Worm (Caenorhabditis elegans): ENCODE data around the gene rom-3.
A peak's percentile ranks its signal among the peaks of the same experiment; 100 is the strongest.

- TF ChIP-seq daf-12 (tag; optimal IDR thresholded peaks at IDR 0.05) (no peak), aly-2 (tag; optimal IDR thresholded peaks at IDR 0.05) (no peak), gei-8 (GFP tag; optimal IDR thresholded peaks at IDR 0.05) (no peak), lin-13 (GFP tag; optimal IDR thresholded peaks at IDR 0.05) (no peak), unc-62 (GFP tag; optimal IDR thresholded peaks at IDR 0.05 in 1 of 2) (peak in 1 of 2 experiments; percentile 40), unc-62 (tag; optimal IDR thresholded peaks at IDR 0.05) (no peak), nhr-76 (tag; optimal IDR thresholded peaks at IDR 0.05) (no peak), ceh-28 (tag; optimal IDR thresholded peaks at IDR 0.05) (no peak)
These were observed 25.1 kb upstream of the rom-3 start, which contains the start of gene rom-4 for ce11 chrIV:16995425-16995824.
